Worm (Caenorhabditis elegans) whole organism, young adult: Measurements from ENCODE around the gene F11D5.1.

ENCODE experiments used
- C06A6.2 ChIP-seq: fragments of 200-800 bp; sonication (Bioruptor generic); conservative IDR thresholded peaks from 2 replicates; pipeline ENCODE4 v1.3.6; 2022; ENCODE audit warnings: missing genetic modification characterization, missing compliant biosample characterization
- C17E4.6 ChIP-seq: fragments of 200-800 bp; sonication (Bioruptor generic); IDR thresholded peaks from 2 replicates; pipeline ENCODE4 v1.3.6; 2022; ENCODE audit warnings: missing genetic modification reagents, missing genetic modification characterization, missing compliant biosample characterization
- D2030.7 ChIP-seq: fragments of 200-800 bp; sonication (Bioruptor generic); IDR thresholded peaks from 2 replicates; pipeline ENCODE4 v1.3.6; 2022; ENCODE audit warnings: missing genetic modification reagents, missing genetic modification characterization, missing compliant biosample characterization
- F37B4.10 ChIP-seq: fragments of 200-800 bp; sonication (Bioruptor generic); IDR thresholded peaks from 2 replicates; pipeline ENCODE4 v1.3.6; 2022; ENCODE audit warnings: missing genetic modification characterization, missing compliant biosample characterization
- F49E8.2 ChIP-seq: sonication (generic microtip); optimal IDR thresholded peaks from 3 replicates; lab custom pipeline; 2017; ENCODE audit warnings: missing genetic modification characterization, mild to moderate bottlenecking, missing compliant biosample characterization, antibody characterized with exemption, moderate library complexity; ENCODE audit not compliant: insufficient read depth
- F55B11.4 ChIP-seq: sonication (generic microtip); optimal IDR thresholded peaks from 2 replicates; lab custom pipeline; 2016; ENCODE audit warnings: missing compliant biosample characterization, missing genetic modification characterization, borderline replicate concordance; ENCODE audit not compliant: insufficient read depth
- F57A8.1 ChIP-seq: fragments of 200-800 bp; sonication (Bioruptor generic); optimal IDR thresholded peaks from 2 replicates; lab custom pipeline; 2018; ENCODE audit warnings: mild to moderate bottlenecking, missing genetic modification characterization, moderate library complexity, missing compliant biosample characterization
- K12H6.12 ChIP-seq: fragments of 200-800 bp; sonication (Bioruptor generic); optimal IDR thresholded peaks from 2 replicates; lab custom pipeline; 2018; ENCODE audit warnings: mild to moderate bottlenecking, missing genetic modification characterization, missing compliant biosample characterization
- T07F8.4 ChIP-seq: sonication (generic microtip); optimal IDR thresholded peaks from 2 replicates; lab custom pipeline; 2016; ENCODE audit warnings: mild to moderate bottlenecking, missing genetic modification characterization, moderate library complexity, missing compliant biosample characterization
- T26A5.8 ChIP-seq: sonication (generic microtip); optimal IDR thresholded peaks from 2 replicates; lab custom pipeline; 2016; ENCODE audit warnings: missing genetic modification characterization, missing compliant biosample characterization
- Y53G8AR.9 ChIP-seq: fragments of 200-800 bp; sonication (Bioruptor generic); conservative IDR thresholded peaks from 2 replicates; pipeline ENCODE4 v1.3.6; 2022; ENCODE audit warnings: missing genetic modification reagents, missing genetic modification characterization, missing compliant biosample characterization
- ZK185.1 ChIP-seq: sonication (generic microtip); optimal IDR thresholded peaks from 2 replicates; lab custom pipeline; 2016; ENCODE audit warnings: mild to moderate bottlenecking, missing genetic modification characterization, missing compliant biosample characterization; ENCODE audit not compliant: poor library complexity, severe bottlenecking
- attf-6 ChIP-seq: fragments of 200-800 bp; sonication (Bioruptor generic); IDR thresholded peaks from 2 replicates; pipeline ENCODE4 v1.3.6; 2022; ENCODE audit warnings: missing genetic modification reagents, missing genetic modification characterization, missing compliant biosample characterization
- bed-2 ChIP-seq: fragments of 200-800 bp; sonication (Bioruptor generic); IDR thresholded peaks from 2 replicates; pipeline ENCODE4 v1.3.6; 2022; ENCODE audit warnings: missing genetic modification reagents, missing genetic modification characterization, missing compliant biosample characterization
- ccch-3 ChIP-seq: fragments of 200-800 bp; sonication (Bioruptor generic); optimal IDR thresholded peaks from 2 replicates; lab custom pipeline; 2018; ENCODE audit warnings: mild to moderate bottlenecking, missing genetic modification characterization, missing compliant biosample characterization
- cebp-2 ChIP-seq: fragments of 200-800 bp; sonication (Bioruptor generic); IDR thresholded peaks from 2 replicates; pipeline ENCODE4 v1.3.6; 2022; ENCODE audit warnings: missing genetic modification characterization, missing compliant biosample characterization
- ceh-40 ChIP-seq: fragments of 200-800 bp; sonication (Bioruptor generic); IDR thresholded peaks from 2 replicates; pipeline ENCODE4 v1.3.6; 2022; ENCODE audit warnings: missing genetic modification characterization, missing compliant biosample characterization
- ceh-58 ChIP-seq: fragments of 200-800 bp; sonication (Bioruptor generic); IDR thresholded peaks from 2 replicates; pipeline ENCODE4 v1.3.6; 2022; ENCODE audit warnings: missing genetic modification characterization, missing compliant biosample characterization
- dpff-1 ChIP-seq: sonication (generic microtip); optimal IDR thresholded peaks from 2 replicates; lab custom pipeline; 2017; ENCODE audit warnings: mild to moderate bottlenecking, missing genetic modification characterization, missing compliant biosample characterization
- dpl-1 ChIP-seq: fragments of 150-350 bp; optimal IDR thresholded peaks from 2 replicates; lab custom pipeline; 2014; ENCODE audit warnings: missing biosample characterization, missing genetic modification reagents, missing genetic modification characterization
- egl-18 ChIP-seq: fragments of 200-800 bp; sonication (Bioruptor generic); IDR thresholded peaks from 2 replicates; pipeline ENCODE4 v1.3.6; 2022; ENCODE audit warnings: missing genetic modification reagents, missing genetic modification characterization, missing compliant biosample characterization
- gei-17 ChIP-seq: fragments of 200-800 bp; sonication (Bioruptor generic); optimal IDR thresholded peaks from 2 replicates; lab custom pipeline; 2018; ENCODE audit warnings: mild to moderate bottlenecking, missing genetic modification characterization, missing compliant biosample characterization
- hmg-20 ChIP-seq: fragments of 200-800 bp; sonication (Bioruptor generic); IDR thresholded peaks from 2 replicates; pipeline ENCODE4 v1.3.6; 2022; ENCODE audit warnings: missing genetic modification reagents, missing genetic modification characterization, missing compliant biosample characterization
- let-607 ChIP-seq, 2 experiments: fragments of 200-800 bp in 1 of 2; sonication (Bioruptor generic) in 1 of 2; sonication (generic microtip) in 1 of 2; optimal IDR thresholded peaks; 2 replicates each; lab custom pipeline; 2016 to 2018; ENCODE audit warnings: mild to moderate bottlenecking in 2 of 2, missing compliant biosample characterization in 2 of 2, missing genetic modification characterization in 2 of 2, moderate library complexity in 2 of 2, missing genotype in 1 of 2
- lin-26 ChIP-seq: fragments of 200-800 bp; sonication (Bioruptor generic); IDR thresholded peaks from 2 replicates; pipeline ENCODE4 v1.3.6; 2022; ENCODE audit warnings: missing genetic modification reagents, missing genetic modification characterization, missing compliant biosample characterization
- lin-54 ChIP-seq: fragments of 200-800 bp; sonication (Bioruptor generic); optimal IDR thresholded peaks from 2 replicates; lab custom pipeline; 2018; ENCODE audit warnings: mild to moderate bottlenecking, missing genetic modification characterization, missing compliant biosample characterization
- madf-10 ChIP-seq: sonication (generic microtip); optimal IDR thresholded peaks from 2 replicates; lab custom pipeline; 2016; ENCODE audit warnings: mild to moderate bottlenecking, missing genetic modification characterization, missing compliant biosample characterization
- nfya-1 ChIP-seq: sonication (generic microtip); optimal IDR thresholded peaks from 2 replicates; lab custom pipeline; 2017; ENCODE audit warnings: antibody characterized with exemption, missing compliant biosample characterization, missing genetic modification characterization, borderline replicate concordance; ENCODE audit not compliant: insufficient read depth
- nhr-80 ChIP-seq: sonication (generic microtip); optimal IDR thresholded peaks from 2 replicates; lab custom pipeline; 2016; ENCODE audit warnings: missing genetic modification characterization, missing compliant biosample characterization
- nhr-90 ChIP-seq: sonication (generic microtip); optimal IDR thresholded peaks from 2 replicates; lab custom pipeline; 2016; ENCODE audit warnings: missing genotype, mild to moderate bottlenecking, missing genetic modification characterization, missing compliant biosample characterization
- rpc-1 ChIP-seq, 2 experiments: fragments of 150-350 bp in 1 of 2; sonication (generic microtip) in 1 of 2; optimal IDR thresholded peaks; 2 replicates each; lab custom pipeline; 2014 to 2018; ENCODE audit warnings: missing biosample characterization in 1 of 2, missing genetic modification characterization in 1 of 2, missing genetic modification reagents in 1 of 2, missing genotype in 1 of 2
- snpc-1.1 ChIP-seq: sonication (generic microtip); optimal IDR thresholded peaks from 2 replicates; lab custom pipeline; 2017; ENCODE audit warnings: missing genetic modification characterization, mild to moderate bottlenecking, missing compliant biosample characterization, antibody characterized with exemption, moderate library complexity, missing genotype, missing genetic modification reagents; ENCODE audit not compliant: insufficient read depth
- snpc-1.3 ChIP-seq: sonication (generic microtip); optimal IDR thresholded peaks from 2 replicates; lab custom pipeline; 2017; ENCODE audit warnings: missing genetic modification characterization, mild to moderate bottlenecking, missing compliant biosample characterization, antibody characterized with exemption, moderate library complexity, missing genotype, missing genetic modification reagents; ENCODE audit not compliant: insufficient read depth
- snpc-4 ChIP-seq, 5 experiments: fragments of 150-350 bp in 1 of 5; sonication (generic microtip) in 4 of 5; optimal IDR thresholded peaks; 2 replicates each; lab custom pipeline; 2014 to 2018; ENCODE audit warnings: missing genetic modification characterization in 5 of 5, missing biosample characterization in 3 of 5, antibody characterized with exemption in 2 of 5, mild to moderate bottlenecking in 2 of 5, missing compliant biosample characterization in 2 of 5, missing genotype in 2 of 5, moderate library complexity in 2 of 5, missing genetic modification reagents in 1 of 5
- somi-1 ChIP-seq: fragments of 200-800 bp; sonication (Bioruptor generic); optimal IDR thresholded peaks from 2 replicates; lab custom pipeline; 2018; ENCODE audit warnings: mild to moderate bottlenecking, missing genetic modification characterization, missing compliant biosample characterization
- sptf-2 ChIP-seq: fragments of 200-800 bp; sonication (Bioruptor generic); optimal IDR thresholded peaks from 2 replicates; lab custom pipeline; 2018; ENCODE audit warnings: mild to moderate bottlenecking, missing genetic modification characterization, missing compliant biosample characterization
- tbp1 ChIP-seq: fragments of 200-800 bp; sonication (Bioruptor generic); optimal IDR thresholded peaks from 2 replicates; lab custom pipeline; 2018; ENCODE audit warnings: mild to moderate bottlenecking, missing genetic modification characterization, missing compliant biosample characterization
- unc-130 ChIP-seq: sonication (generic microtip); optimal IDR thresholded peaks from 2 replicates; lab custom pipeline; 2016; ENCODE audit warnings: missing genetic modification reagents, missing genetic modification characterization, missing compliant biosample characterization
- zfh-2 ChIP-seq: fragments of 200-800 bp; sonication (Bioruptor generic); conservative IDR thresholded peaks from 2 replicates; pipeline ENCODE4 v1.3.6; 2022; ENCODE audit warnings: missing genetic modification reagents, missing genetic modification characterization, missing compliant biosample characterization
- ztf-18 ChIP-seq: sonication (generic microtip); optimal IDR thresholded peaks from 2 replicates; lab custom pipeline; 2016; ENCODE audit warnings: missing genotype, mild to moderate bottlenecking, missing genetic modification characterization, missing compliant biosample characterization

The F11D5.1 gene

DNA sequence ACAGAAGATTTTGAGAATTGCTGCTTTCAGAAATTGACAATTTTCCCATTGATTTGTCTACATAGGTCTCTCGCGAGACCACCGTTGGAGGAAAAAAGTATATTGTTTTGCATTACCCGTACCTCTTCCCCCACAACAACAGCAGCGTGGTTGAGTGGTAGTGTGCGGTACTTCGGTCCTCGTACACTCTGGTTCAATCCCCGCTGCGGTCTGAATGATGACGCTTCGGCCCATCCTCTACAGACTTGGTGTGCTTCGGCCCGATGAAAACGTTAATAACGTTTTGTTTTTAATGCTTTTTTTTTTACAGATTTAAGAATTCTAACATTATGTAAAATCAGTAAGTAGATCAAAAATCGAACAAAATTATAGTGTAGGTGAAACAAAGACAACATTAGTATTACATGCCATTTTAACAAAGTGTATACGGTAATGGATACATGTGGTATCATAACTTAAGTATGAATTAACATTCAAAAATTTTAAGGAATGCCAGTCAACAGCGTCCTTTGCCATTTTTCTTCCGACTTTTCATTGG is 15.0 kb downstream of the F11D5.1 start, which contains the start of gene ZK816.3 (continued):
- TF ChIP-seq sptf-2 (GFP tag; lab: Kevin White, UChicago) (no peak), C17E4.6 (GFP tag; lab: Robert Waterston, UW) (no peak), snpc-1.3 (no peak), ceh-40 (GFP tag; lab: Robert Waterston, UW) (peak; percentile 33; the same call in 1 of the 2 replicates), somi-1 (no peak), T07F8.4 (tag; lab: Kevin White, UChicago) (no peak), hmg-20 (GFP tag; lab: Robert Waterston, UW) (no peak), bed-2 (no peak), C06A6.2 (no peak), dpff-1 (no peak), ccch-3 (no peak), attf-6 (GFP tag; lab: Robert Waterston, UW) (no peak), nhr-90 (tag; lab: Kevin White, UChicago) (peak; percentile 43), cebp-2 (GFP tag; lab: Robert Waterston, UW) (0 out of 2 replicates have a peak, but pooled peaks have one; percentile 48), let-607 (tag; optimal IDR thresholded peaks at IDR 0.05; lab: Kevin White, UChicago) (no peak), D2030.7 (GFP tag; lab: Robert Waterston, UW) (peak; percentile 71), madf-10 (tag; lab: Kevin White, UChicago) (peak; percentile 47), zfh-2 (no peak), ZK185.1 (tag; lab: Kevin White, UChicago) (peak; percentile 50), tbp1 (GFP tag; lab: Kevin White, UChicago) (peak; percentile 85), F49E8.2 (tag; lab: Kevin White, UChicago) (no peak), nhr-80 (tag; lab: Kevin White, UChicago) (peak; percentile 7), F37B4.10 (GFP tag; lab: Robert Waterston, UW) (no peak), lin-26 (GFP tag; lab: Robert Waterston, UW) (peak; percentile 83), F55B11.4 (no peak), unc-130 (no peak), snpc-4 (GFP tag; optimal IDR thresholded peaks at IDR 0.05; lab: Kevin White, UChicago) (peak; percentile 57), snpc-4 (tag; optimal IDR thresholded peaks at IDR 0.05; lab: Kevin White, UChicago) (peak in 2 of 4 experiments; percentile 25 to 65), lin-54 (GFP tag; lab: Kevin White, UChicago) (no peak), ceh-58 (GFP tag; lab: Robert Waterston, UW) (no peak), dpl-1 (GFP tag; lab: Kevin White, UChicago) (no peak), T26A5.8 (tag; lab: Kevin White, UChicago) (no peak), Y53G8AR.9 (GFP tag; lab: Robert Waterston, UW) (0 out of 2 replicates have a peak, but pooled peaks have one; percentile 27), F57A8.1 (GFP tag; lab: Kevin White, UChicago) (no peak), gei-17 (GFP tag; lab: Kevin White, UChicago) (no peak), ztf-18 (tag; lab: Kevin White, UChicago) (peak; percentile 50), egl-18 (GFP tag; lab: Robert Waterston, UW) (no peak), rpc-1 (optimal IDR thresholded peaks at IDR 0.05; lab: Kevin White, UChicago) (peak; percentile 77), rpc-1 (tag; optimal IDR thresholded peaks at IDR 0.05; lab: Kevin White, UChicago) (peak; percentile 85), nfya-1 (tag; lab: Kevin White, UChicago) (no peak), K12H6.12 (tag; lab: Kevin White, UChicago) (no peak), snpc-1.1 (peak; percentile 10)
